Worm (Caenorhabditis elegans): Measurements from ENCODE around the gene H35N09.2.

- TF ChIP-seq nhr-237 (tag; optimal IDR thresholded peaks at IDR 0.05) = no peak
- no peak for TF ChIP-seq ztf-11 (tag; optimal IDR thresholded peaks at IDR 0.05)
- TF ChIP-seq nhr-2 (tag; optimal IDR thresholded peaks at IDR 0.05) = no peak
- TF ChIP-seq lin-32 (GFP tag; optimal IDR thresholded peaks at IDR 0.05) = no peak
- TF ChIP-seq lsy-2 (tag; optimal IDR thresholded peaks at IDR 0.05) = no peak
- TF ChIP-seq blmp-1 (tag; optimal IDR thresholded peaks at IDR 0.05) = no peak
Observed at ce11 chrX:8602722-8603427, 2.0 kb downstream of the H35N09.2 start.

All from whole organism, mixed stage, embryonic.